Worm (Caenorhabditis elegans): ENCODE results near the gene Y43F8B.24.

Y43F8B.24 gene

ce11 chrV:19430351-19430913 lies 26.8 kb upstream of the Y43F8B.24 start:
- TF ChIP-seq elt-1 (tag; optimal IDR thresholded peaks at IDR 0.05) (no peak), Y55F3AM.14 (GFP tag; optimal IDR thresholded peaks at IDR 0.05) (peak; percentile 5), unc-39 (tag; optimal IDR thresholded peaks at IDR 0.05) (no peak), mab-5 (tag; optimal IDR thresholded peaks at IDR 0.05) (no peak), nhr-129 (tag; optimal IDR thresholded peaks at IDR 0.05) (no peak), sma-3 (GFP tag; optimal IDR thresholded peaks at IDR 0.05) (no peak), fos-1 (tag; optimal IDR thresholded peaks at IDR 0.05) (no peak)

DNA sequence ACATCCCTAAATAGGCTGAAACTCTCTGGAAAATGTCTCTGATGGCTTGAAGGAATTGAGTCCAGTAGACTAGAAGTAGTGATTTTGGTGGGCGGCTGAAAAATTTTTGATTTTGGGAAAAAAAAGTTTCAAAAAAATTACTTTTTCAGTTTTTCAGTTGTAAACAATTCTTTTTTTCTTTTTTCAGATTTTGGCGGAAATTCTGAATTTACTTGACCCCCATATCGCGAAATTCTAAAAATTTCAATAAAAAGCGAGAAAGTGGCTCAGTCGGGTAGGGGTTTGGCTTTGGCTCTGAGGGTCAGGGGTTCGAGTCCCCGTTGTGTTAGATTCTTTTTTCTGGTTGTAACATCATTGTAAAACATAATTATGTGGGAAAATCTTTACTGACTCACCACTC lies 26.2 kb upstream of the Y43F8B.24 start, which contains the start of gene srw-85:
srw-85 (minus strand) TSS at position 101 of the 400 bp plus-strand sequence.
- TF ChIP-seq sma-3 (GFP tag; optimal IDR thresholded peaks at IDR 0.05) (no peak), unc-55 (GFP tag; optimal IDR thresholded peaks at IDR 0.05) (no peak)

ce11 chrV:19432030-19432429 lies 25.2 kb upstream of the Y43F8B.24 start:
- TF ChIP-seq nhr-129 (tag; optimal IDR thresholded peaks at IDR 0.05), result peak; percentile 25
- TF ChIP-seq fos-1 (tag; optimal IDR thresholded peaks at IDR 0.05), result no peak
- no peak for TF ChIP-seq mbf-1 (tag; optimal IDR thresholded peaks at IDR 0.05)
- no peak for TF ChIP-seq ceh-82 (tag; optimal IDR thresholded peaks at IDR 0.05)

DNA sequence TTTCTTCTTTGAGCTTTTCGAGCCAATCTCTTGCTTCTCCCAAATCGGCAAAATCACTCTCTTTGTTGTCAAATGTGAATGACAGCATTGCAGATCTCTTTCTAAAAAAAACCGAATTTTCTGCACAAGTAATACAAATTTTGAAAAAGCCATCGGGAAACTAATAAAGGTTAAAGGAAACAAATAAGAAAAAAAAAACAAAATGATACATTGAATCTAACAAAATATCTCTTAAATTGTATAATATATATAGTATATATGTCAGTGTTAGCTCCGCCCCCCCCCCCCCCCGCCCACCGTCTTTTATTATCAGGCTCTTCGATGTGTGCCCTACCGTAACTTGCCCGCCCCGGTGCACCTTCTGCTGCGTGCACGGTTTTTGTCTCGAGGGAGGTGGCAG lies 24.2 kb upstream of the Y43F8B.24 start, which contains the start of gene C25F9.11:
C25F9.11 (minus strand) TSS at position 101 of the 400 bp plus-strand sequence.
- no peak for TF ChIP-seq F13H6.1 (tag; optimal IDR thresholded peaks at IDR 0.05)
- TF ChIP-seq nhr-10 (tag; optimal IDR thresholded peaks at IDR 0.05), result no peak
- no peak for TF ChIP-seq ztf-4 (tag; optimal IDR thresholded peaks at IDR 0.05)
- TF ChIP-seq ZK546.5 (tag; optimal IDR thresholded peaks at IDR 0.05), result no peak
- no peak for TF ChIP-seq Y55F3AM.14 (GFP tag; optimal IDR thresholded peaks at IDR 0.05)
- TF ChIP-seq nhr-77 (tag; optimal IDR thresholded peaks at IDR 0.05), result no peak
- no peak for TF ChIP-seq ztf-11 (tag; optimal IDR thresholded peaks at IDR 0.05)

DNA sequence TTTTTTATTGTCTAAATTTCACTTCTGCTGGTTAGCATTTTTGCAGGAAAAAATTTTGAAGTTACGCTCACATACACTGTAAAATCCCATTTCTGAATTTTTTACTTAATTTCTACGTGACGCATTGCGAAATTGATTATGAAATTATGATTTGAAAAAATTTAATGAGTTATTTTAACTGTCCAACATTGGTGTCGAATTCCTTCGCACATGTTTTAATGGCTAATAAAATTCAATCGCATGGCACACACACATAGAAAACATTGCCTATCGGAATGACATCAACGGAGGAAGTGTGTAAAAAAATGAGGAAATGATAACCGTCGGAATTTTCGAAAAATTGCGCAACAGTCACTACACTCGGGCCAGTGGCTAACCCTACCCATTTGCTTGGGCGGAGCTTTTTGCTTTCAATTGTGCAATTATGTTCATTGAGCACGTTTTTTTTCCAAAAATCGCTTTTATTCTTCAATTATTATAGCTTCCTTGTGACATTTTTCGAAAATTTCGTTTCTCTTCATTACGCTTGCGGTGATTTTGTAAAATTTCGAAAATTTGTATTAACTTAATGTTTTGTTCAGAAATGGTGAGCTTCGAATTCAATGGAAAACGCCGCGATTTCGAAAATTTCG lies 23.3 kb upstream of the Y43F8B.24 start, which contains the start of gene C25F9.16:
C25F9.16 (plus strand) TSS at position 582 of the 632 bp plus-strand sequence.
- TF ChIP-seq zag-1 (tag; optimal IDR thresholded peaks at IDR 0.05) (no peak), unc-39 (tag; optimal IDR thresholded peaks at IDR 0.05) (no peak), nhr-10 (tag; optimal IDR thresholded peaks at IDR 0.05) (no peak), ztf-4 (tag; optimal IDR thresholded peaks at IDR 0.05) (no peak), dmd-4 (tag; optimal IDR thresholded peaks at IDR 0.05) (no peak), fos-1 (tag; optimal IDR thresholded peaks at IDR 0.05) (peak; percentile 10), gmeb-1 (tag; optimal IDR thresholded peaks at IDR 0.05) (no peak), nhr-11 (tag; optimal IDR thresholded peaks at IDR 0.05) (no peak), lin-13 (GFP tag; optimal IDR thresholded peaks at IDR 0.05) (no peak)

ce11 chrV:19436307-19436706 lies 20.9 kb upstream of the Y43F8B.24 start, which contains the start of gene C25F9.14:
Gene C25F9.14 (plus strand): TSS chrV:19436484.
- TF ChIP-seq zag-1 (tag; optimal IDR thresholded peaks at IDR 0.05) (no peak), ztf-11 (tag; optimal IDR thresholded peaks at IDR 0.05) (no peak), fos-1 (tag; optimal IDR thresholded peaks at IDR 0.05) (peak; percentile 49), nhr-6 (tag; optimal IDR thresholded peaks at IDR 0.05) (no peak)

ce11 chrV:19443599-19443998 lies 13.6 kb upstream of the Y43F8B.24 start:
- no peak for TF ChIP-seq crh-2 (tag; optimal IDR thresholded peaks at IDR 0.05)
- no peak for TF ChIP-seq sma-3 (GFP tag; optimal IDR thresholded peaks at IDR 0.05)
- no peak for TF ChIP-seq snpc-4 (tag; optimal IDR thresholded peaks at IDR 0.05)
- TF ChIP-seq nhr-25 (tag; optimal IDR thresholded peaks at IDR 0.05), result no peak
- no peak for TF ChIP-seq F13H6.1 (tag; optimal IDR thresholded peaks at IDR 0.05)
- TF ChIP-seq blmp-1 (tag; optimal IDR thresholded peaks at IDR 0.05; ENCODE audit: insufficient read depth), result no peak
- no peak for TF ChIP-seq nhr-10 (tag; optimal IDR thresholded peaks at IDR 0.05)
- no peak for TF ChIP-seq aly-2 (tag; optimal IDR thresholded peaks at IDR 0.05)
- no peak for TF ChIP-seq nhr-237 (tag; optimal IDR thresholded peaks at IDR 0.05)
- TF ChIP-seq ceh-82 (tag; optimal IDR thresholded peaks at IDR 0.05), result no peak
- TF ChIP-seq fos-1 (tag; optimal IDR thresholded peaks at IDR 0.05), result no peak
